Fruit fly (Drosophila melanogaster) whole organism, embryonic: ENCODE data around the gene CG31445.

Experiments
- Atf3 ChIP-seq: fragments of 200-800 bp; sonication (Bioruptor generic); optimal IDR thresholded peaks from 3 replicates; lab custom pipeline; 2016; ENCODE audit warnings: missing biosample characterization, missing genetic modification characterization
- B-H1 ChIP-seq: fragments of 200-800 bp; sonication (Bioruptor generic); IDR thresholded peaks from 3 replicates; pipeline ENCODE4 v1.3.6; 2022; ENCODE audit warnings: missing biosample characterization, missing genetic modification characterization
- CG10267 ChIP-seq: fragments of 200-800 bp; sonication (Bioruptor generic); optimal IDR thresholded peaks from 2 replicates; lab custom pipeline; 2018; ENCODE audit warnings: missing biosample characterization, mild to moderate bottlenecking, missing genetic modification characterization, moderate library complexity
- CG10462 ChIP-seq: fragments of 200-800 bp; sonication (Bioruptor generic); optimal IDR thresholded peaks from 2 replicates; lab custom pipeline; 2016; ENCODE audit warnings: missing biosample characterization, missing genetic modification characterization
- CG11247 ChIP-seq: fragments of 200-800 bp; sonication (Bioruptor generic); IDR thresholded peaks from 2 replicates; pipeline ENCODE4 v1.3.6; 2022; ENCODE audit warnings: missing biosample characterization, missing genetic modification characterization
- CG15011 ChIP-seq: fragments of 200-800 bp; sonication (Bioruptor generic); optimal IDR thresholded peaks from 3 replicates; lab custom pipeline; 2018; ENCODE audit warnings: missing biosample characterization, mild to moderate bottlenecking, missing genetic modification characterization
- CG18599 ChIP-seq: fragments of 200-800 bp; sonication (Bioruptor generic); optimal IDR thresholded peaks from 3 replicates; lab custom pipeline; 2017; ENCODE audit warnings: missing biosample characterization, missing genetic modification characterization, mild to moderate bottlenecking, moderate library complexity, missing genetic modification reagents
- CG2202 ChIP-seq: fragments of 200-800 bp; sonication (Bioruptor generic); optimal IDR thresholded peaks from 2 replicates; lab custom pipeline; 2018; ENCODE audit warnings: missing biosample characterization, mild to moderate bottlenecking, missing genetic modification characterization
- CG2712 ChIP-seq: fragments of 200-800 bp; optimal IDR thresholded peaks from 3 replicates; lab custom pipeline; 2019; ENCODE audit warnings: missing biosample characterization, mild to moderate bottlenecking, missing genetic modification characterization, moderate library complexity
- CG30403 ChIP-seq: fragments of 200-800 bp; sonication (Bioruptor generic); optimal IDR thresholded peaks from 3 replicates; lab custom pipeline; 2016; ENCODE audit warnings: missing biosample characterization, missing genetic modification characterization
- CG3163 ChIP-seq: fragments of 200-800 bp; sonication (Bioruptor generic); optimal IDR thresholded peaks from 3 replicates; lab custom pipeline; 2016; ENCODE audit warnings: missing biosample characterization, missing genetic modification characterization
- CG32767 ChIP-seq: fragments of 200-800 bp; sonication (Bioruptor generic); IDR thresholded peaks from 2 replicates; pipeline ENCODE4 v1.3.6; 2022; ENCODE audit warnings: missing biosample characterization, missing genetic modification characterization
- CG34376 ChIP-seq: fragments of 200-800 bp; sonication (Bioruptor generic); optimal IDR thresholded peaks from 2 replicates; lab custom pipeline; 2018; ENCODE audit warnings: missing biosample characterization, mild to moderate bottlenecking, missing genetic modification characterization
- CG4730 ChIP-seq: fragments of 200-800 bp; sonication (Bioruptor generic); IDR thresholded peaks from 2 replicates; pipeline ENCODE4 v1.3.6; 2022; ENCODE audit warnings: missing biosample characterization, missing genetic modification characterization
- CG6254 ChIP-seq: fragments of 200-800 bp; sonication (Bioruptor generic); optimal IDR thresholded peaks from 3 replicates; lab custom pipeline; 2017; ENCODE audit warnings: mild to moderate bottlenecking, missing biosample characterization, missing genetic modification reagents, missing genetic modification characterization
- CG6272 ChIP-seq: fragments of 200-800 bp; sonication (Bioruptor generic); IDR thresholded peaks from 2 replicates; pipeline ENCODE4 v1.3.6; 2022; ENCODE audit warnings: missing biosample characterization, missing genetic modification characterization
- CG6654 ChIP-seq: fragments of 200-800 bp; sonication (Bioruptor generic); optimal IDR thresholded peaks from 2 replicates; lab custom pipeline; 2017; ENCODE audit warnings: missing biosample characterization, mild to moderate bottlenecking, missing genetic modification characterization
- CG6765 ChIP-seq: fragments of 200-800 bp; sonication (Bioruptor generic); optimal IDR thresholded peaks from 3 replicates; lab custom pipeline; 2017; ENCODE audit warnings: missing biosample characterization, mild to moderate bottlenecking, missing genetic modification characterization
- CG8290 ChIP-seq, 3 experiments: fragments of 200-800 bp; sonication (Bioruptor generic); optimal IDR thresholded peaks; 2 replicates each; lab custom pipeline; 2016 to 2019; ENCODE audit warnings: missing biosample characterization in 3 of 3, missing genetic modification characterization in 3 of 3, mild to moderate bottlenecking in 2 of 3, moderate library complexity in 1 of 3
- CG8765 ChIP-seq: fragments of 200-800 bp; sonication (Bioruptor generic); IDR thresholded peaks from 2 replicates; pipeline ENCODE4 v1.3.6; 2022; ENCODE audit warnings: missing biosample characterization, missing genetic modification characterization
- CG9932 ChIP-seq: fragments of 200-800 bp; sonication (Bioruptor generic); IDR thresholded peaks from 2 replicates; pipeline ENCODE4 v1.3.6; 2022; ENCODE audit warnings: missing biosample characterization, missing genetic modification characterization
- Deaf1 ChIP-seq: fragments of 200-800 bp; optimal IDR thresholded peaks from 3 replicates; lab custom pipeline; 2019; ENCODE audit warnings: missing biosample characterization, mild to moderate bottlenecking, missing genetic modification characterization, moderate library complexity
- Drgx ChIP-seq: fragments of 200-800 bp; sonication (Bioruptor generic); IDR thresholded peaks from 2 replicates; pipeline ENCODE4 v1.3.6; 2022; ENCODE audit warnings: missing biosample characterization, missing genetic modification characterization
- HHEX ChIP-seq: fragments of 200-800 bp; sonication (Bioruptor generic); optimal IDR thresholded peaks from 3 replicates; lab custom pipeline; 2017; ENCODE audit warnings: missing biosample characterization, mild to moderate bottlenecking, missing genetic modification characterization, missing genetic modification reagents
- HLH3B ChIP-seq: fragments of 200-800 bp; sonication (Bioruptor generic); IDR thresholded peaks from 2 replicates; pipeline ENCODE4 v1.3.6; 2022; ENCODE audit warnings: missing biosample characterization, missing genetic modification characterization
- Optix ChIP-seq: fragments of 200-800 bp; sonication (Bioruptor generic); IDR thresholded peaks from 3 replicates; pipeline ENCODE4 v1.3.6; 2022; ENCODE audit warnings: missing biosample characterization, missing genetic modification characterization
- Sox100B ChIP-seq: fragments of 200-800 bp; sonication (Bioruptor generic); optimal IDR thresholded peaks from 3 replicates; lab custom pipeline; 2018; ENCODE audit warnings: missing biosample characterization, mild to moderate bottlenecking, missing genetic modification characterization
- Taf1 ChIP-seq: fragments of 200-800 bp; sonication (Bioruptor generic); IDR thresholded peaks from 2 replicates; pipeline ENCODE4 v1.3.6; 2022; ENCODE audit warnings: missing biosample characterization, missing genetic modification characterization
- al ChIP-seq: fragments of 200-800 bp; sonication (Bioruptor generic); IDR thresholded peaks from 2 replicates; pipeline ENCODE4 v1.3.6; 2022; ENCODE audit warnings: missing biosample characterization, missing genetic modification characterization
- bab2 ChIP-seq: fragments of 200-800 bp; sonication (Bioruptor generic); optimal IDR thresholded peaks from 2 replicates; lab custom pipeline; 2016; ENCODE audit warnings: missing biosample characterization, missing genetic modification characterization
- bbx ChIP-seq: fragments of 200-800 bp; sonication (Bioruptor generic); IDR thresholded peaks from 2 replicates; pipeline ENCODE4 v1.3.6; 2022; ENCODE audit warnings: missing biosample characterization, missing genetic modification characterization; ENCODE audit not compliant: partially characterized antibody
- bigmax ChIP-seq: fragments of 200-800 bp; sonication (Bioruptor generic); optimal IDR thresholded peaks from 2 replicates; lab custom pipeline; 2018; ENCODE audit warnings: missing biosample characterization, mild to moderate bottlenecking, missing genetic modification characterization
- btn ChIP-seq: fragments of 200-800 bp; sonication (Bioruptor generic); optimal IDR thresholded peaks from 2 replicates; lab custom pipeline; 2016; ENCODE audit warnings: missing biosample characterization, missing genetic modification characterization
- dan ChIP-seq: fragments of 200-800 bp; sonication (Bioruptor generic); IDR thresholded peaks from 2 replicates; pipeline ENCODE4 v1.3.6; 2022; ENCODE audit warnings: missing biosample characterization, missing genetic modification characterization
- eve ChIP-seq, 2 experiments: fragments of >200 bp; optimal IDR thresholded peaks; 2 replicates each; lab custom pipeline; 2017; ENCODE audit warnings: missing biosample characterization in 2 of 2, missing genetic modification characterization in 2 of 2
- fru ChIP-seq: fragments of >200 bp; optimal IDR thresholded peaks from 2 replicates; lab custom pipeline; 2017
- gt ChIP-seq: fragments of 200-800 bp; sonication (Bioruptor generic); IDR thresholded peaks from 2 replicates; pipeline ENCODE4 v1.3.6; 2022; ENCODE audit warnings: missing biosample characterization, missing genetic modification characterization
- ken ChIP-seq: fragments of 200-800 bp; sonication (Bioruptor generic); IDR thresholded peaks from 3 replicates; pipeline ENCODE4 v1.3.6; 2022; ENCODE audit warnings: missing biosample characterization, missing genetic modification characterization
- lola ChIP-seq, 3 experiments: fragments of >200 bp in 2 of 3; fragments of 200-800 bp in 1 of 3; sonication (Bioruptor generic) in 1 of 3; optimal IDR thresholded peaks; 2 replicates each; lab custom pipeline; 2017 to 2019; ENCODE audit warnings: missing biosample characterization in 3 of 3, missing genetic modification characterization in 3 of 3, mild to moderate bottlenecking in 1 of 3, moderate library complexity in 1 of 3
- maf-S ChIP-seq: fragments of 200-800 bp; sonication (Bioruptor generic); optimal IDR thresholded peaks from 2 replicates; lab custom pipeline; 2016; ENCODE audit warnings: missing biosample characterization, missing genetic modification characterization
- oc ChIP-seq: fragments of 200-800 bp; sonication (Bioruptor generic); optimal IDR thresholded peaks from 2 replicates; lab custom pipeline; 2018; ENCODE audit warnings: missing biosample characterization, mild to moderate bottlenecking, missing genetic modification characterization, moderate library complexity
- seq ChIP-seq: fragments of 200-800 bp; sonication (Bioruptor generic); IDR thresholded peaks from 2 replicates; pipeline ENCODE4 v1.3.6; 2022; ENCODE audit warnings: missing biosample characterization, missing genetic modification characterization
- sob ChIP-seq: fragments of 200-800 bp; sonication (Bioruptor generic); IDR thresholded peaks from 2 replicates; pipeline ENCODE4 v1.3.6; 2022; ENCODE audit warnings: missing biosample characterization, missing genetic modification characterization
- stc ChIP-seq: fragments of 200-800 bp; sonication (Bioruptor generic); IDR thresholded peaks from 2 replicates; pipeline ENCODE4 v1.3.6; 2022; ENCODE audit warnings: missing biosample characterization, missing genetic modification characterization
- trh ChIP-seq: fragments of 200-800 bp; sonication (Bioruptor generic); optimal IDR thresholded peaks from 2 replicates; lab custom pipeline; 2016; ENCODE audit warnings: missing biosample characterization, missing genetic modification characterization
- tup ChIP-seq: fragments of 200-800 bp; sonication (Bioruptor generic); optimal IDR thresholded peaks from 2 replicates; lab custom pipeline; 2016; ENCODE audit warnings: missing biosample characterization, mild to moderate bottlenecking, missing genetic modification characterization, moderate library complexity
- wdn ChIP-seq: fragments of 200-800 bp; sonication (Bioruptor generic); IDR thresholded peaks from 2 replicates; pipeline ENCODE4 v1.3.6; 2022; ENCODE audit warnings: missing biosample characterization, missing genetic modification characterization
- wor ChIP-seq: fragments of 200-800 bp; sonication (Bioruptor generic); IDR thresholded peaks from 2 replicates; pipeline ENCODE4 v1.3.6; 2022; ENCODE audit warnings: missing biosample characterization, missing genetic modification characterization
- zen2 ChIP-seq: fragments of 200-800 bp; sonication (Bioruptor generic); IDR thresholded peaks from 3 replicates; pipeline ENCODE4 v1.3.6; 2022; ENCODE audit warnings: missing biosample characterization, missing genetic modification characterization; ENCODE audit not compliant: partially characterized antibody

The CG31445 gene

dm6 chr3R:29204612-29205480 lies 39.8 kb downstream of the CG31445 start (continued):
- TF ChIP-seq trh (GFP tag; lab: Kevin White, UChicago) (no peak), seq (GFP tag; lab: Robert Waterston, UW) (peak; percentile 44; the same call in 1 of the 2 replicates), tup (GFP tag; lab: Kevin White, UChicago) (no peak), zen2 (GFP tag; lab: Robert Waterston, UW) (no peak), CG4730 (GFP tag; lab: Robert Waterston, UW) (peak; percentile 40), sob (GFP tag; lab: Robert Waterston, UW) (peak; percentile 49; the same call in 1 of the 2 replicates), CG10267 (tag; lab: Kevin White, UChicago) (peak; percentile 68), al (GFP tag; lab: Robert Waterston, UW) (0 out of 2 replicates have a peak, but pooled peaks have one; percentile 13), CG30403 (peak; percentile 72), Sox100B (GFP tag; lab: Kevin White, UChicago) (peak; percentile 78), wdn (GFP tag; lab: Robert Waterston, UW) (peak; percentile 44; the same call in 1 of the 2 replicates), wor (GFP tag; lab: Robert Waterston, UW) (peak; percentile 78), B-H1 (peak; percentile 66), CG6254 (peak; percentile 63), CG18599 (GFP tag; lab: Kevin White, UChicago) (peak; percentile 71), CG34376 (GFP tag; lab: Kevin White, UChicago) (no peak), CG15011 (GFP tag; lab: Kevin White, UChicago) (peak; percentile 10), CG11247 (peak; percentile 32; the same call in 1 of the 2 replicates), CG6272 (GFP tag; lab: Robert Waterston, UW) (peak; percentile 66), maf-S (peak; percentile 72), CG6654 (GFP tag; lab: Kevin White, UChicago) (peak; percentile 59), btn (GFP tag; lab: Kevin White, UChicago) (peak; percentile 69), CG9932 (GFP tag; lab: Robert Waterston, UW) (no peak), ken (GFP tag; lab: Robert Waterston, UW) (peak; percentile 80), stc (GFP tag; lab: Robert Waterston, UW) (peak; percentile 79), fru (lab: Kevin White, UChicago) (no peak), CG6765 (GFP tag; lab: Kevin White, UChicago) (peak; percentile 13), Optix (GFP tag; lab: Robert Waterston, UW) (peak; percentile 82), Deaf1 (tag; lab: Kevin White, UChicago) (peak; percentile 24), CG2712 (tag; lab: Kevin White, UChicago) (peak; percentile 86), bigmax (GFP tag; lab: Kevin White, UChicago) (no peak), gt (GFP tag; lab: Robert Waterston, UW) (peak; percentile 49; the same call in 1 of the 2 replicates), dan (GFP tag; lab: Robert Waterston, UW) (peak; percentile 47; the same call in 1 of the 2 replicates), oc (tag; lab: Kevin White, UChicago) (peak; percentile 86), eve (GFP tag; optimal IDR thresholded peaks at IDR 0.05; lab: Kevin White, UChicago) (peak in 1 of 2 experiments; percentile 94), HHEX (GFP tag; lab: Kevin White, UChicago) (peak; percentile 70), CG2202 (peak; percentile 66), CG8290 (GFP tag; optimal IDR thresholded peaks at IDR 0.05; lab: Kevin White, UChicago) (peak; percentile 77), CG8290 (tag; optimal IDR thresholded peaks at IDR 0.05; lab: Kevin White, UChicago) (peak; percentile 10 to 87), CG3163 (peak; percentile 56), HLH3B (GFP tag; lab: Robert Waterston, UW) (peak; percentile 88), lola (GFP tag; optimal IDR thresholded peaks at IDR 0.05; lab: Kevin White, UChicago) (peak in 1 of 3 experiments; percentile 80), CG32767 (GFP tag; lab: Robert Waterston, UW) (peak; percentile 65), Taf1 (GFP tag; lab: Robert Waterston, UW) (no peak), CG8765 (no peak; the same call in 1 of the 2 replicates), Drgx (GFP tag; lab: Robert Waterston, UW) (peak; percentile 62), Atf3 (GFP tag; lab: Kevin White, UChicago) (peak; percentile 59), CG10462 (GFP tag; lab: Kevin White, UChicago) (peak; percentile 41), bab2 (peak; percentile 74), bbx (GFP tag; lab: Robert Waterston, UW) (no peak)
